Fruit fly (Drosophila melanogaster) whole organism, embryonic: ENCODE measurements around the gene Acp1.
A peak's percentile ranks its signal among the peaks of the same experiment; 100 is the strongest.

Experiments
- BtbVII ChIP-seq: fragments of 200-800 bp; sonication (Bioruptor generic); optimal IDR thresholded peaks from 3 replicates; lab custom pipeline; 2017; ENCODE audit warnings: missing biosample characterization, mild to moderate bottlenecking, missing genetic modification characterization
- CG10267 ChIP-seq: fragments of 200-800 bp; sonication (Bioruptor generic); optimal IDR thresholded peaks from 2 replicates; lab custom pipeline; 2018; ENCODE audit warnings: missing biosample characterization, mild to moderate bottlenecking, missing genetic modification characterization, moderate library complexity
- CG10321 ChIP-seq: fragments of 200-800 bp; sonication (Bioruptor generic); IDR thresholded peaks from 2 replicates; pipeline ENCODE4 v1.3.6; 2022; ENCODE audit warnings: missing biosample characterization, missing genetic modification characterization
- CG10565 ChIP-seq: fragments of 200-800 bp; sonication (Bioruptor generic); optimal IDR thresholded peaks from 3 replicates; lab custom pipeline; 2016; ENCODE audit warnings: missing biosample characterization, mild to moderate bottlenecking, missing genetic modification characterization
- CG11695 ChIP-seq: fragments of 200-800 bp; sonication (Bioruptor generic); IDR thresholded peaks from 3 replicates; pipeline ENCODE4 v1.3.6; 2022; ENCODE audit warnings: missing biosample characterization, missing genetic modification characterization
- CG11696 ChIP-seq: fragments of 200-800 bp; sonication (Bioruptor generic); IDR thresholded peaks from 2 replicates; pipeline ENCODE4 v1.3.6; 2022; ENCODE audit warnings: missing biosample characterization, missing genetic modification characterization
- CG12104 ChIP-seq: fragments of 200-800 bp; sonication (Bioruptor generic); optimal IDR thresholded peaks from 3 replicates; lab custom pipeline; 2016; ENCODE audit warnings: missing biosample characterization, missing genetic modification characterization
- CG13123 ChIP-seq: fragments of 200-800 bp; sonication (Bioruptor generic); optimal IDR thresholded peaks from 2 replicates; lab custom pipeline; 2016; ENCODE audit warnings: missing biosample characterization, missing genetic modification characterization
- CG13624 ChIP-seq: fragments of 200-800 bp; sonication (Bioruptor generic); optimal IDR thresholded peaks from 2 replicates; lab custom pipeline; 2016; ENCODE audit warnings: missing biosample characterization, missing genetic modification characterization
- CG13775 ChIP-seq: fragments of 200-800 bp; sonication (Bioruptor generic); optimal IDR thresholded peaks from 3 replicates; lab custom pipeline; 2017; ENCODE audit warnings: missing biosample characterization, mild to moderate bottlenecking, missing genetic modification characterization
- CG13894 ChIP-seq: fragments of 200-800 bp; sonication (Bioruptor generic); optimal IDR thresholded peaks from 3 replicates; lab custom pipeline; 2018; ENCODE audit warnings: missing biosample characterization, mild to moderate bottlenecking, missing genetic modification characterization, moderate library complexity
- CG15479 ChIP-seq: fragments of 200-800 bp; sonication (Bioruptor generic); optimal IDR thresholded peaks from 3 replicates; lab custom pipeline; 2019; ENCODE audit warnings: missing biosample characterization, mild to moderate bottlenecking, missing genetic modification characterization, moderate library complexity
- CG15601 ChIP-seq: fragments of 200-800 bp; sonication (Bioruptor generic); optimal IDR thresholded peaks from 3 replicates; lab custom pipeline; 2019; ENCODE audit warnings: missing biosample characterization, mild to moderate bottlenecking, missing genetic modification characterization, moderate library complexity
- CG1603 ChIP-seq: fragments of 200-800 bp; sonication (Bioruptor generic); optimal IDR thresholded peaks from 2 replicates; lab custom pipeline; 2019; ENCODE audit warnings: missing biosample characterization, mild to moderate bottlenecking, missing genetic modification characterization, moderate library complexity
- CG31441 ChIP-seq: fragments of 200-800 bp; sonication (Bioruptor generic); IDR thresholded peaks from 2 replicates; pipeline ENCODE4 v1.3.6; 2022; ENCODE audit warnings: missing biosample characterization, missing genetic modification characterization
- CG6175 ChIP-seq: fragments of 200-800 bp; sonication (Bioruptor generic); IDR thresholded peaks from 3 replicates; pipeline ENCODE4 v1.3.6; 2022; ENCODE audit warnings: missing biosample characterization, missing genetic modification characterization
- CG7745 ChIP-seq: fragments of 200-800 bp; sonication (Bioruptor generic); optimal IDR thresholded peaks from 2 replicates; lab custom pipeline; 2018; ENCODE audit warnings: missing biosample characterization, mild to moderate bottlenecking, missing genetic modification characterization, moderate library complexity
- CG7963 ChIP-seq: fragments of 200-800 bp; sonication (Bioruptor generic); IDR thresholded peaks from 3 replicates; pipeline ENCODE4 v1.3.6; 2022; ENCODE audit warnings: missing biosample characterization, missing genetic modification characterization; ENCODE audit not compliant: partially characterized antibody
- CG8924 ChIP-seq: fragments of 200-800 bp; optimal IDR thresholded peaks from 3 replicates; lab custom pipeline; 2019; ENCODE audit warnings: missing biosample characterization, mild to moderate bottlenecking, missing genetic modification characterization, moderate library complexity
- CkIIα-i1 ChIP-seq: fragments of 200-800 bp; sonication (Bioruptor generic); IDR thresholded peaks from 2 replicates; pipeline ENCODE4 v1.3.6; 2022; ENCODE audit warnings: missing biosample characterization, missing genetic modification characterization
- D19A ChIP-seq: fragments of 200-800 bp; optimal IDR thresholded peaks from 3 replicates; lab custom pipeline; 2019; ENCODE audit warnings: missing biosample characterization, mild to moderate bottlenecking, missing genetic modification characterization, moderate library complexity
- Dek ChIP-seq: fragments of 200-800 bp; sonication (Bioruptor generic); optimal IDR thresholded peaks from 3 replicates; lab custom pipeline; 2019; ENCODE audit warnings: missing biosample characterization, mild to moderate bottlenecking, missing genetic modification characterization, moderate library complexity
- Fer1 ChIP-seq: fragments of 200-800 bp; sonication (Bioruptor generic); optimal IDR thresholded peaks from 2 replicates; lab custom pipeline; 2017; ENCODE audit warnings: missing biosample characterization, mild to moderate bottlenecking, missing genetic modification characterization
- Fer3 ChIP-seq: fragments of 200-800 bp; sonication (Bioruptor generic); optimal IDR thresholded peaks from 2 replicates; lab custom pipeline; 2018; ENCODE audit warnings: missing biosample characterization, mild to moderate bottlenecking, missing genetic modification characterization, moderate library complexity
- Gsc ChIP-seq: fragments of 200-800 bp; sonication (Bioruptor generic); IDR thresholded peaks from 2 replicates; pipeline ENCODE4 v1.3.6; 2022; ENCODE audit warnings: missing biosample characterization, missing genetic modification characterization
- Gug ChIP-seq: fragments of 200-800 bp; sonication (Bioruptor generic); IDR thresholded peaks from 4 replicates; pipeline ENCODE4 v1.3.6; 2022; ENCODE audit warnings: missing biosample characterization, missing genetic modification characterization
- Hey ChIP-seq: fragments of 200-800 bp; sonication (Bioruptor generic); optimal IDR thresholded peaks from 3 replicates; lab custom pipeline; 2018; ENCODE audit warnings: missing biosample characterization, mild to moderate bottlenecking, missing genetic modification characterization
- Hsf ChIP-seq: fragments of 200-800 bp; sonication (Bioruptor generic); optimal IDR thresholded peaks from 3 replicates; lab custom pipeline; 2016; ENCODE audit warnings: missing biosample characterization, missing genetic modification characterization
- NK7.1 ChIP-seq: fragments of 200-800 bp; sonication (Bioruptor generic); optimal IDR thresholded peaks from 3 replicates; lab custom pipeline; 2016; ENCODE audit warnings: missing biosample characterization, missing genetic modification characterization
- Nf-YC ChIP-seq: fragments of 200-800 bp; optimal IDR thresholded peaks from 3 replicates; lab custom pipeline; 2019; ENCODE audit warnings: missing biosample characterization, mild to moderate bottlenecking, missing genetic modification characterization, moderate library complexity
- Opbp ChIP-seq: fragments of 200-800 bp; sonication (Bioruptor generic); IDR thresholded peaks from 3 replicates; pipeline ENCODE4 v1.3.6; 2022; ENCODE audit warnings: missing biosample characterization, missing genetic modification characterization; ENCODE audit not compliant: partially characterized antibody
- PHDP ChIP-seq: fragments of 200-800 bp; sonication (Bioruptor generic); optimal IDR thresholded peaks from 3 replicates; lab custom pipeline; 2018; ENCODE audit warnings: missing biosample characterization, mild to moderate bottlenecking, missing genetic modification characterization, moderate library complexity
- Stat92E ChIP-seq, 3 experiments: fragments of >200 bp in 2 of 3; fragments of 200-800 bp in 1 of 3; sonication (Bioruptor generic) in 1 of 3; optimal IDR thresholded peaks; 2 replicates each; lab custom pipeline; 2017 to 2019; ENCODE audit warnings: missing biosample characterization in 3 of 3, missing genetic modification characterization in 3 of 3, mild to moderate bottlenecking in 1 of 3, moderate library complexity in 1 of 3
- bowl ChIP-seq: fragments of 200-800 bp; sonication (Bioruptor generic); IDR thresholded peaks from 2 replicates; pipeline ENCODE4 v1.3.6; 2022; ENCODE audit warnings: missing biosample characterization, missing genetic modification characterization
- chinmo ChIP-seq: fragments of 200-800 bp; sonication (Bioruptor generic); IDR thresholded peaks from 4 replicates; pipeline ENCODE4 v1.3.6; 2022; ENCODE audit warnings: missing biosample characterization, missing genetic modification characterization; ENCODE audit not compliant: partially characterized antibody
- croc ChIP-seq: fragments of 200-800 bp; sonication (Bioruptor generic); conservative IDR thresholded peaks from 3 replicates; pipeline ENCODE4 v1.3.6; 2022; ENCODE audit warnings: missing biosample characterization, missing genetic modification characterization
- dmrt11E ChIP-seq: fragments of 200-800 bp; sonication (Bioruptor generic); optimal IDR thresholded peaks from 3 replicates; lab custom pipeline; 2018; ENCODE audit warnings: missing biosample characterization, mild to moderate bottlenecking, missing genetic modification characterization, moderate library complexity
- esg ChIP-seq: fragments of 200-800 bp; sonication (Bioruptor generic); conservative IDR thresholded peaks from 2 replicates; pipeline ENCODE4 v1.3.6; 2022; ENCODE audit warnings: missing biosample characterization, missing genetic modification characterization
- klu ChIP-seq: fragments of 200-800 bp; sonication (Bioruptor generic); IDR thresholded peaks from 2 replicates; pipeline ENCODE4 v1.3.6; 2022; ENCODE audit warnings: missing biosample characterization, missing genetic modification characterization
- luna ChIP-seq: fragments of 200-800 bp; sonication (Bioruptor generic); optimal IDR thresholded peaks from 2 replicates; lab custom pipeline; 2016; ENCODE audit warnings: missing biosample characterization, missing genetic modification characterization
- psq ChIP-seq: fragments of 200-800 bp; sonication (Bioruptor generic); optimal IDR thresholded peaks from 2 replicates; lab custom pipeline; 2017; ENCODE audit warnings: missing biosample characterization, missing genetic modification characterization
- sc ChIP-seq, 3 experiments: fragments of >200 bp in 2 of 3; fragments of 200-800 bp in 1 of 3; sonication (Bioruptor generic) in 1 of 3; optimal IDR thresholded peaks; 2 replicates in 2 of 3; 3 replicates in 1 of 3; lab custom pipeline; 2017; ENCODE audit warnings: mild to moderate bottlenecking in 1 of 3, missing biosample characterization in 1 of 3, missing genetic modification characterization in 1 of 3, missing genetic modification reagents in 1 of 3
- sd ChIP-seq: fragments of 200-800 bp; sonication (Bioruptor generic); optimal IDR thresholded peaks from 3 replicates; lab custom pipeline; 2018; ENCODE audit warnings: missing biosample characterization, mild to moderate bottlenecking, missing genetic modification characterization, moderate library complexity
- seq ChIP-seq: fragments of 200-800 bp; sonication (Bioruptor generic); IDR thresholded peaks from 2 replicates; pipeline ENCODE4 v1.3.6; 2022; ENCODE audit warnings: missing biosample characterization, missing genetic modification characterization
- sna ChIP-seq: fragments of 200-800 bp; sonication (Bioruptor generic); IDR thresholded peaks from 2 replicates; pipeline ENCODE4 v1.3.6; 2022; ENCODE audit warnings: missing biosample characterization, missing genetic modification characterization; ENCODE audit not compliant: partially characterized antibody
- unpg ChIP-seq: fragments of 200-800 bp; sonication (Bioruptor generic); optimal IDR thresholded peaks from 3 replicates; lab custom pipeline; 2018; ENCODE audit warnings: missing biosample characterization, mild to moderate bottlenecking, missing genetic modification characterization, moderate library complexity
- usp ChIP-seq: fragments of >200 bp; optimal IDR thresholded peaks from 2 replicates; lab custom pipeline; 2017; ENCODE audit warnings: missing biosample characterization, missing genetic modification characterization
- vnd ChIP-seq: fragments of 200-800 bp; sonication (Bioruptor generic); IDR thresholded peaks from 3 replicates; pipeline ENCODE4 v1.3.6; 2022; ENCODE audit warnings: missing biosample characterization, missing genetic modification characterization; ENCODE audit not compliant: partially characterized antibody

Acp1 gene

DNA sequence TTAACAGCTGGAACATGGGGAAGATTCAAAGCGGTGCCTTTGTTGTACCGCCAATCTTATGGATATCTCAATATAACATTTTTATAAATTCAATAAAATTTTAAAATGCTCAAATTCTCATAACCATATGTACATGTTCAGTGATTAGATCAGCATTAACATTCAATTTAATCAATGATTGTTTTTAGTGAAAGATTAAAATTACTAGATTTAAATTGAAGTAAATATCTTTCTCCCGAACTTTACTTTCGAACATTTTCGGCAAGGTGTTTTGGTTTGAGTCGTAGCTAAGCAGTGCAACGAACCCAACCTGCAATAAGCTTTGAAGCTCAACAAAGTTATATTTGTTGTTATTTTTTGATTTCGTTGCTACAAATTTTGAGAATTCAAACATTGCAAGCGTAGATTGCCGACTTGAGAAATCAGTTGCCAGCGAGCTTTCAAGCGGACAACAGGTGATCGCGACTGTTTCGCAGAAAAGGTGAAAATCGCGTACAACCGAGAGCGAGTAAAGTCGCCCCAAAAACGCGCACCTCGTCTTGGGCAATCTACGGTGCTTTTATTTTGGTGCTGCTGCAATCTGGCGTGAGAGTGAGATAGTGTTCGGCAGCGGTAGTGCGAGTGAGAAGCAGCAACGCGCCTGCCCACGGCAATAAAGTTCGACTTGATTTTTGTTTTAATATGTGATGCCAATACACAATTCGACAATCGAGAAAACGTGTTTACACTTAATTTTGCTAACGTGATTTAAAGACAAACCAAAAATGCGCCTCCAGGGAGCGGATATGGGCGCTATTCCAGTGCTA lies 38.8 kb downstream of the Acp1 start, which contains the start of gene Tep3 (continued):
- no peak; the same call in 2 of the 3 replicates for TF ChIP-seq CG11695 (GFP tag; lab: Robert Waterston, UW)
- no peak for TF ChIP-seq CG1603 (tag; lab: Kevin White, UChicago)
- TF ChIP-seq D19A = no peak
- TF ChIP-seq CG13123 (GFP tag; lab: Kevin White, UChicago) = no peak
- TF ChIP-seq NK7.1 = no peak
- TF ChIP-seq psq (GFP tag; lab: Kevin White, UChicago) = no peak
- TF ChIP-seq Hsf (GFP tag; lab: Kevin White, UChicago) = peak; percentile 52
- no peak for TF ChIP-seq usp (GFP tag; lab: Kevin White, UChicago)
- TF ChIP-seq CG10565 (GFP tag; lab: Kevin White, UChicago) = no peak
- no peak for TF ChIP-seq sc (optimal IDR thresholded peaks at IDR 0.05; lab: Kevin White, UChicago)
- no peak for TF ChIP-seq sc (GFP tag; optimal IDR thresholded peaks at IDR 0.05; lab: Kevin White, UChicago)
- no peak for TF ChIP-seq bowl (GFP tag; lab: Robert Waterston, UW)
- TF ChIP-seq CG11696 (GFP tag; lab: Robert Waterston, UW) = no peak
- TF ChIP-seq CG15601 (tag; lab: Kevin White, UChicago) = peak; percentile 23
- peak; percentile 95 for TF ChIP-seq chinmo (GFP tag; lab: Robert Waterston, UW)
- peak; percentile 31 for TF ChIP-seq sd
- TF ChIP-seq vnd = no peak
- no peak for TF ChIP-seq CG12104
- TF ChIP-seq Gug (GFP tag; lab: Robert Waterston, UW) = no peak
- TF ChIP-seq Gsc (GFP tag; lab: Robert Waterston, UW) = no peak
- no peak; the same call in 1 of the 2 replicates for TF ChIP-seq CG31441 (GFP tag; lab: Robert Waterston, UW)
- TF ChIP-seq CG10321 (GFP tag; lab: Robert Waterston, UW) = no peak
- TF ChIP-seq CG7963 = 0 out of 3 replicates have a peak, but pooled peaks have one; percentile 19
- no peak for TF ChIP-seq CG13775
- no peak for TF ChIP-seq Stat92E (GFP tag; optimal IDR thresholded peaks at IDR 0.05; lab: Kevin White, UChicago)
- TF ChIP-seq croc (GFP tag; lab: Robert Waterston, UW) = no peak
- no peak for TF ChIP-seq sna (GFP tag; lab: Robert Waterston, UW)
- no peak for TF ChIP-seq esg
- TF ChIP-seq CG13894 = peak; percentile 57
- no peak for TF ChIP-seq Nf-YC (tag; lab: Kevin White, UChicago)
- TF ChIP-seq Fer1 (GFP tag; lab: Kevin White, UChicago) = no peak
- TF ChIP-seq Hey (tag; lab: Kevin White, UChicago) = no peak
- TF ChIP-seq Fer3 (tag; lab: Kevin White, UChicago) = peak; percentile 33
- no peak for TF ChIP-seq CG8924
- TF ChIP-seq PHDP (tag; lab: Kevin White, UChicago) = peak; percentile 50
- no peak for TF ChIP-seq luna
- no peak for TF ChIP-seq CG10267
- TF ChIP-seq CkIIα-i1 (GFP tag; lab: Robert Waterston, UW) = no peak
- TF ChIP-seq klu (GFP tag; lab: Robert Waterston, UW) = no peak
- no peak for TF ChIP-seq CG7745 (tag; lab: Kevin White, UChicago)
- TF ChIP-seq dmrt11E (tag; lab: Kevin White, UChicago) = no peak
- TF ChIP-seq Dek = no peak
- no peak for TF ChIP-seq CG15479 (GFP tag; lab: Kevin White, UChicago)
- TF ChIP-seq BtbVII (GFP tag; lab: Kevin White, UChicago) = no peak
- no peak for TF ChIP-seq Opbp (GFP tag; lab: Robert Waterston, UW)
- no peak for TF ChIP-seq CG6175
- peak; percentile 14 for TF ChIP-seq unpg
- peak; percentile 20 for TF ChIP-seq CG13624 (GFP tag; lab: Kevin White, UChicago)
- no peak for TF ChIP-seq seq (GFP tag; lab: Robert Waterston, UW)
